Worm (Caenorhabditis elegans): ENCODE data around the gene clk-1.

DNA sequence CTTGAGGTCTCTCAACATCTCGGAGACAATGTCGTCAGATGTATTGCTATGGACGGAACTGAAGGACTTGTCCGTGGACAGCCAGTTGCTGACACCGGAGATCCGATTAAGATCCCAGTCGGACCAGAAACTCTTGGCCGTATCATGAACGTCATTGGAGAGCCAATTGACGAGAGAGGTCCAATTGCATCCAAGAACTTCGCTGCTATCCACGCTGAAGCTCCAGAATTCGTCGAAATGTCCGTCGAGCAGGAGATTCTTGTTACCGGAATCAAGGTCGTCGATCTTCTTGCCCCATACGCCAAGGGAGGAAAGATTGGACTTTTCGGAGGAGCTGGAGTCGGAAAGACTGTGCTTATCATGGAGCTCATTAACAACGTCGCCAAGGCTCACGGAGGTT lies 48.9 kb upstream of the clk-1 start:
- no peak for TF ChIP-seq mdl-1 (tag; optimal IDR thresholded peaks at IDR 0.05)
- no peak for TF ChIP-seq zag-1 (tag; optimal IDR thresholded peaks at IDR 0.05)
- no peak for TF ChIP-seq nhr-6 (tag; optimal IDR thresholded peaks at IDR 0.05)
